Worm (Caenorhabditis elegans) whole organism, L4/young adult: ENCODE data around the gene idpp-11.

ENCODE experiments used
- W03F9.2 ChIP-seq: fragments of 150-350 bp; optimal IDR thresholded peaks from 2 replicates; lab custom pipeline; 2014; ENCODE audit warnings: missing biosample characterization, missing genetic modification characterization
- dao-5 ChIP-seq: sonication (generic microtip); optimal IDR thresholded peaks from 2 replicates; lab custom pipeline; 2016; ENCODE audit warnings: missing genotype, missing genetic modification characterization, moderate library complexity, missing compliant biosample characterization
- him-1 ChIP-seq: sonication (generic microtip); optimal IDR thresholded peaks from 2 replicates; lab custom pipeline; 2016; ENCODE audit warnings: missing genotype, missing genetic modification reagents, missing genetic modification characterization, missing compliant biosample characterization

Gene idpp-11

ce11 chrX:7842241-7842640 is at the start of gene idpp-11:
Gene idpp-11 (plus strand): TSS chrX:7842541.
- TF ChIP-seq him-1 (tag; lab: Kevin White, UChicago), result no peak
- no peak for TF ChIP-seq W03F9.2 (tag; lab: Kevin White, UChicago)
- no peak for TF ChIP-seq dao-5 (tag; lab: Kevin White, UChicago)

- no peak for TF ChIP-seq W03F9.2 (tag; lab: Kevin White, UChicago)
- no peak for TF ChIP-seq dao-5 (tag; lab: Kevin White, UChicago)
- no peak for TF ChIP-seq him-1 (tag; lab: Kevin White, UChicago)
Measured at ce11 chrX:7793377-7794041, 48.8 kb upstream of the idpp-11 start, which contains the start of gene ZK154.6. Gene ZK154.6 (minus strand): TSS chrX:7793563.

- TF ChIP-seq W03F9.2 (tag; lab: Kevin White, UChicago) (no peak), him-1 (tag; lab: Kevin White, UChicago) (no peak), dao-5 (tag; lab: Kevin White, UChicago) (peak; percentile 27)
Measured at ce11 chrX:7794306-7794743, 48.0 kb upstream of the idpp-11 start.

ce11 chrX:7798248-7799020 is 43.9 kb upstream of the idpp-11 start, which contains the start of gene adm-4:
Gene adm-4 (minus strand): TSS chrX:7798298.
- TF ChIP-seq him-1 (tag; lab: Kevin White, UChicago) (peak; percentile 5), dao-5 (tag; lab: Kevin White, UChicago) (no peak), W03F9.2 (tag; lab: Kevin White, UChicago) (no peak)

- TF ChIP-seq dao-5 (tag; lab: Kevin White, UChicago), result no peak
- no peak for TF ChIP-seq him-1 (tag; lab: Kevin White, UChicago)
- TF ChIP-seq W03F9.2 (tag; lab: Kevin White, UChicago), result no peak
Measured at ce11 chrX:7799680-7800079, 42.7 kb upstream of the idpp-11 start, which contains the start of gene gpx-7. Gene gpx-7 (minus strand): TSS chrX:7799780.

ce11 chrX:7800370-7800769 is 42.0 kb upstream of the idpp-11 start:
- TF ChIP-seq W03F9.2 (tag; lab: Kevin White, UChicago), result no peak
- no peak for TF ChIP-seq dao-5 (tag; lab: Kevin White, UChicago)
- TF ChIP-seq him-1 (tag; lab: Kevin White, UChicago), result no peak

ce11 chrX:7808388-7808787 is 34.0 kb upstream of the idpp-11 start:
- no peak for TF ChIP-seq W03F9.2 (tag; lab: Kevin White, UChicago)
- no peak for TF ChIP-seq dao-5 (tag; lab: Kevin White, UChicago)
- TF ChIP-seq him-1 (tag; lab: Kevin White, UChicago), result no peak

- TF ChIP-seq him-1 (tag; lab: Kevin White, UChicago) (no peak), W03F9.2 (tag; lab: Kevin White, UChicago) (peak; percentile 0), dao-5 (tag; lab: Kevin White, UChicago) (no peak)
Measured at ce11 chrX:7809352-7810196, 32.8 kb upstream of the idpp-11 start.

ce11 chrX:7810991-7811390 is 31.4 kb upstream of the idpp-11 start:
- no peak for TF ChIP-seq W03F9.2 (tag; lab: Kevin White, UChicago)
- TF ChIP-seq him-1 (tag; lab: Kevin White, UChicago), result no peak
- no peak for TF ChIP-seq dao-5 (tag; lab: Kevin White, UChicago)

ce11 chrX:7814747-7815146 is 27.6 kb upstream of the idpp-11 start:
- TF ChIP-seq him-1 (tag; lab: Kevin White, UChicago), result no peak
- no peak for TF ChIP-seq dao-5 (tag; lab: Kevin White, UChicago)

ce11 chrX:7815230-7815629 is 27.1 kb upstream of the idpp-11 start:
- TF ChIP-seq W03F9.2 (tag; lab: Kevin White, UChicago) (no peak), him-1 (tag; lab: Kevin White, UChicago) (no peak), dao-5 (tag; lab: Kevin White, UChicago) (no peak)

ce11 chrX:7816434-7816974 is 25.8 kb upstream of the idpp-11 start, which contains the start of the genes sek-1 and R03G5.6:
Gene sek-1 (plus strand): TSS chrX:7816734.
Gene R03G5.6 (minus strand): TSS chrX:7816924.
- TF ChIP-seq dao-5 (tag; lab: Kevin White, UChicago) (no peak), W03F9.2 (tag; lab: Kevin White, UChicago) (no peak), him-1 (tag; lab: Kevin White, UChicago) (no peak)
